Worm (Caenorhabditis elegans) whole organism, late embryonic: ENCODE measurements around the gene C25F9.6.

Experiments used
- C08G9.2 ChIP-seq: sonication (generic microtip); optimal IDR thresholded peaks from 2 replicates; lab custom pipeline; 2016; ENCODE audit warnings: mild to moderate bottlenecking, missing genetic modification characterization, moderate library complexity, missing compliant biosample characterization
- C38D4.7 ChIP-seq: fragments of 200-800 bp; sonication (Bioruptor generic); optimal IDR thresholded peaks from 2 replicates; lab custom pipeline; 2018; ENCODE audit warnings: mild to moderate bottlenecking, missing genetic modification characterization, moderate library complexity, missing compliant biosample characterization
- F13H6.1 ChIP-seq: sonication (generic microtip); optimal IDR thresholded peaks from 2 replicates; lab custom pipeline; 2016; ENCODE audit warnings: missing genetic modification characterization, missing compliant biosample characterization
- K02D7.2 ChIP-seq: sonication (generic microtip); optimal IDR thresholded peaks from 2 replicates; lab custom pipeline; 2017; ENCODE audit warnings: mild to moderate bottlenecking, missing genetic modification characterization, missing compliant biosample characterization
- K09A11.1 ChIP-seq: sonication (generic microtip); optimal IDR thresholded peaks from 2 replicates; lab custom pipeline; 2017; ENCODE audit warnings: antibody characterized with exemption, mild to moderate bottlenecking, missing genetic modification characterization, missing compliant biosample characterization; ENCODE audit not compliant: insufficient read depth
- Y22D7AL.16 ChIP-seq: sonication (generic microtip); optimal IDR thresholded peaks from 2 replicates; lab custom pipeline; 2016; ENCODE audit warnings: missing genetic modification characterization, missing compliant biosample characterization
- ahr-1 ChIP-seq: sonication (generic microtip); optimal IDR thresholded peaks from 2 replicates; lab custom pipeline; 2016; ENCODE audit warnings: missing genetic modification characterization, missing compliant biosample characterization
- ceh-24 ChIP-seq: sonication (generic microtip); optimal IDR thresholded peaks from 2 replicates; lab custom pipeline; 2016; ENCODE audit warnings: mild to moderate bottlenecking, missing genetic modification characterization, missing compliant biosample characterization
- ceh-45 ChIP-seq: fragments of 200-800 bp; sonication (Bioruptor generic); IDR thresholded peaks from 2 replicates; pipeline ENCODE4 v1.3.6; 2022; ENCODE audit warnings: missing genetic modification reagents, missing genetic modification characterization, missing compliant biosample characterization
- ceh-9 ChIP-seq: sonication (generic microtip); optimal IDR thresholded peaks from 2 replicates; lab custom pipeline; 2016; ENCODE audit warnings: mild to moderate bottlenecking, missing genetic modification characterization, inconsistent platforms, missing compliant biosample characterization
- dve-1 ChIP-seq: sonication (generic microtip); optimal IDR thresholded peaks from 2 replicates; lab custom pipeline; 2017; ENCODE audit warnings: antibody characterized with exemption, mild to moderate bottlenecking, missing genetic modification characterization, missing compliant biosample characterization
- fkh-10 ChIP-seq: fragments of 150-350 bp; optimal IDR thresholded peaks from 2 replicates; lab custom pipeline; 2014; ENCODE audit warnings: missing biosample characterization, missing genetic modification reagents, missing genetic modification characterization
- fkh-6 ChIP-seq: sonication (generic microtip); optimal IDR thresholded peaks from 2 replicates; lab custom pipeline; 2016; ENCODE audit warnings: missing genetic modification characterization, missing compliant biosample characterization
- gmeb-2 ChIP-seq: sonication (generic microtip); optimal IDR thresholded peaks from 2 replicates; lab custom pipeline; 2016; ENCODE audit warnings: missing genetic modification characterization, inconsistent platforms, missing compliant biosample characterization
- hlh-30 ChIP-seq: sonication (generic microtip); optimal IDR thresholded peaks from 2 replicates; lab custom pipeline; 2017; ENCODE audit warnings: antibody characterized with exemption, missing genetic modification characterization, missing compliant biosample characterization; ENCODE audit not compliant: insufficient read depth
- hlh-6 ChIP-seq: sonication (generic microtip); optimal IDR thresholded peaks from 2 replicates; lab custom pipeline; 2016; ENCODE audit warnings: missing genotype, missing genetic modification characterization, missing compliant biosample characterization
- lim-6 ChIP-seq: sonication (generic microtip); optimal IDR thresholded peaks from 2 replicates; lab custom pipeline; 2016; ENCODE audit warnings: missing genetic modification characterization, missing compliant biosample characterization
- lin-11 ChIP-seq: fragments of 200-800 bp; sonication (Bioruptor generic); optimal IDR thresholded peaks from 2 replicates; lab custom pipeline; 2018; ENCODE audit warnings: mild to moderate bottlenecking, missing genetic modification characterization, missing compliant biosample characterization
- madf-2 ChIP-seq: sonication (generic microtip); optimal IDR thresholded peaks from 2 replicates; lab custom pipeline; 2017; ENCODE audit warnings: missing genetic modification characterization, missing compliant biosample characterization
- mec-3 ChIP-seq: sonication (generic microtip); optimal IDR thresholded peaks from 2 replicates; lab custom pipeline; 2016; ENCODE audit warnings: borderline replicate concordance, missing genetic modification characterization, missing compliant biosample characterization
- nfya-1 ChIP-seq: sonication (generic microtip); optimal IDR thresholded peaks from 2 replicates; lab custom pipeline; 2017; ENCODE audit warnings: missing genetic modification characterization, mild to moderate bottlenecking, missing compliant biosample characterization, antibody characterized with exemption, moderate library complexity
- nhr-11 ChIP-seq: fragments of 150-350 bp; optimal IDR thresholded peaks from 2 replicates; lab custom pipeline; 2014; ENCODE audit warnings: missing biosample characterization, missing genetic modification characterization
- pag-3 ChIP-seq: sonication (generic microtip); optimal IDR thresholded peaks from 2 replicates; lab custom pipeline; 2016; ENCODE audit warnings: missing compliant biosample characterization, missing genetic modification characterization, borderline replicate concordance
- pat-9 ChIP-seq: fragments of 200-800 bp; sonication (Bioruptor generic); optimal IDR thresholded peaks from 2 replicates; lab custom pipeline; 2018; ENCODE audit warnings: mild to moderate bottlenecking, missing genetic modification characterization, moderate library complexity, missing compliant biosample characterization
- pax-1 ChIP-seq: fragments of 150-350 bp; optimal IDR thresholded peaks from 2 replicates; lab custom pipeline; 2014; ENCODE audit warnings: missing biosample characterization, missing genetic modification characterization
- pha-2 ChIP-seq: sonication (generic microtip); optimal IDR thresholded peaks from 2 replicates; lab custom pipeline; 2017; ENCODE audit warnings: mild to moderate bottlenecking, missing genetic modification characterization, missing compliant biosample characterization
- ref-2 ChIP-seq: sonication (generic microtip); optimal IDR thresholded peaks from 2 replicates; lab custom pipeline; 2016; ENCODE audit warnings: missing genetic modification characterization, missing compliant biosample characterization
- rnt-1 ChIP-seq: sonication (generic microtip); optimal IDR thresholded peaks from 2 replicates; lab custom pipeline; 2016; ENCODE audit warnings: missing genetic modification characterization, missing compliant biosample characterization
- sox-4 ChIP-seq: sonication (generic microtip); optimal IDR thresholded peaks from 2 replicates; lab custom pipeline; 2017; ENCODE audit warnings: mild to moderate bottlenecking, missing genetic modification characterization, inconsistent platforms, missing compliant biosample characterization
- syd-9 ChIP-seq: sonication (generic microtip); optimal IDR thresholded peaks from 2 replicates; lab custom pipeline; 2016; ENCODE audit warnings: mild to moderate bottlenecking, missing genetic modification characterization, moderate library complexity, missing compliant biosample characterization
- tbx-2 ChIP-seq: sonication (generic microtip); optimal IDR thresholded peaks from 2 replicates; lab custom pipeline; 2016; ENCODE audit warnings: missing genetic modification characterization, missing compliant biosample characterization
- unc-3 ChIP-seq, 2 experiments: fragments of 200-800 bp in 1 of 2; sonication (Bioruptor generic) in 1 of 2; sonication (generic microtip) in 1 of 2; conservative IDR thresholded peaks in 1 of 2; optimal IDR thresholded peaks in 1 of 2; 2 replicates each; pipeline versions ENCODE4 v1.3.6 to Lab custom; 2016 to 2022; ENCODE audit warnings: missing compliant biosample characterization in 2 of 2, missing genetic modification characterization in 2 of 2, missing genetic modification reagents in 1 of 2
- unc-42 ChIP-seq: sonication (generic microtip); optimal IDR thresholded peaks from 2 replicates; lab custom pipeline; 2016; ENCODE audit warnings: missing genotype, missing genetic modification characterization, missing compliant biosample characterization
- unc-86 ChIP-seq: sonication (generic microtip); optimal IDR thresholded peaks from 2 replicates; lab custom pipeline; 2016; ENCODE audit warnings: missing genetic modification characterization, missing compliant biosample characterization

C25F9.6 gene

ce11 chrV:19430351-19430913 is 25.3 kb upstream of the C25F9.6 start:
- TF ChIP-seq gmeb-2 (tag; lab: Kevin White, UChicago) (peak; percentile 23), rnt-1 (tag; lab: Kevin White, UChicago) (no peak), syd-9 (tag; lab: Kevin White, UChicago) (no peak), C38D4.7 (peak; percentile 45), unc-3 (GFP tag; conservative IDR thresholded peaks at IDR 0.05; lab: Robert Waterston, UW) (no peak), unc-3 (tag; optimal IDR thresholded peaks at IDR 0.05; lab: Kevin White, UChicago) (no peak), hlh-30 (peak; percentile 7), pha-2 (tag; lab: Kevin White, UChicago) (no peak), C08G9.2 (tag; lab: Kevin White, UChicago) (peak; percentile 21), Y22D7AL.16 (tag; lab: Kevin White, UChicago) (no peak)
- TF ChIP-seq, all 69 proteins: peak for 4

- TF ChIP-seq nhr-11 (no peak), madf-2 (tag; lab: Kevin White, UChicago) (no peak), ceh-9 (tag; lab: Kevin White, UChicago) (no peak), rnt-1 (tag; lab: Kevin White, UChicago) (peak; percentile 80), hlh-6 (tag; lab: Kevin White, UChicago) (no peak)
- TF ChIP-seq, all 69 proteins: peak for 1
Observed at ce11 chrV:19429605-19430004, 24.5 kb upstream of the C25F9.6 start.

ce11 chrV:19428936-19429335 is 23.8 kb upstream of the C25F9.6 start:
- TF ChIP-seq hlh-30 (no peak), gmeb-2 (tag; lab: Kevin White, UChicago) (no peak), F13H6.1 (no peak)

- TF ChIP-seq lin-11 (tag; lab: Kevin White, UChicago) (no peak), pag-3 (no peak)
Observed at ce11 chrV:19428097-19428496, 23.0 kb upstream of the C25F9.6 start.

- TF ChIP-seq ahr-1 (tag; lab: Kevin White, UChicago), result no peak
- TF ChIP-seq unc-42 (tag; lab: Kevin White, UChicago), result no peak
- TF ChIP-seq C38D4.7, result no peak
- no peak for TF ChIP-seq pat-9 (tag; lab: Kevin White, UChicago)
- TF ChIP-seq dve-1 (tag; lab: Kevin White, UChicago), result no peak
- no peak for TF ChIP-seq ceh-45 (GFP tag; lab: Robert Waterston, UW)
- no peak for TF ChIP-seq lim-6 (tag; lab: Kevin White, UChicago)
- TF ChIP-seq ceh-24 (tag; lab: Kevin White, UChicago), result no peak
- no peak for TF ChIP-seq pha-2 (tag; lab: Kevin White, UChicago)
- TF ChIP-seq gmeb-2 (tag; lab: Kevin White, UChicago), result no peak
- no peak for TF ChIP-seq madf-2 (tag; lab: Kevin White, UChicago)
Observed at ce11 chrV:19421131-19421530, 16.0 kb upstream of the C25F9.6 start, which contains the start of gene C25F9.2. Gene C25F9.2, plus strand, starts transcription at chrV:19421471.

ce11 chrV:19417836-19418235 is 12.7 kb upstream of the C25F9.6 start, which contains the start of gene C25F9.15:
Gene C25F9.15, plus strand, starts transcription at chrV:19418136.
- TF ChIP-seq lim-6 (tag; lab: Kevin White, UChicago) (no peak), F13H6.1 (no peak)

- TF ChIP-seq mec-3 (tag; lab: Kevin White, UChicago) (no peak), K09A11.1 (tag; lab: Kevin White, UChicago) (no peak), unc-86 (tag; lab: Kevin White, UChicago) (no peak), syd-9 (tag; lab: Kevin White, UChicago) (no peak), fkh-6 (no peak), nhr-11 (no peak), unc-3 (GFP tag; conservative IDR thresholded peaks at IDR 0.05; lab: Robert Waterston, UW) (no peak), unc-3 (tag; optimal IDR thresholded peaks at IDR 0.05; lab: Kevin White, UChicago) (no peak), ahr-1 (tag; lab: Kevin White, UChicago) (no peak), tbx-2 (tag; lab: Kevin White, UChicago) (no peak), nfya-1 (tag; lab: Kevin White, UChicago) (no peak), F13H6.1 (no peak), ref-2 (tag; lab: Kevin White, UChicago) (no peak), pax-1 (tag; lab: Kevin White, UChicago) (no peak), gmeb-2 (tag; lab: Kevin White, UChicago) (no peak), sox-4 (tag; lab: Kevin White, UChicago) (no peak), lim-6 (tag; lab: Kevin White, UChicago) (no peak), fkh-10 (GFP tag; lab: Kevin White, UChicago) (no peak), pha-2 (tag; lab: Kevin White, UChicago) (no peak), ceh-24 (tag; lab: Kevin White, UChicago) (no peak), K02D7.2 (tag; lab: Kevin White, UChicago) (no peak)
Observed at ce11 chrV:19416475-19416874, 11.3 kb upstream of the C25F9.6 start, which contains the start of the genes C25F9.4 and C25F9.9. Gene C25F9.4, minus strand, starts transcription at chrV:19416575. Gene C25F9.9, plus strand, starts transcription at chrV:19416611.
